Worm (Caenorhabditis elegans): ENCODE data around the gene sym-2.

sym-2 gene

DNA sequence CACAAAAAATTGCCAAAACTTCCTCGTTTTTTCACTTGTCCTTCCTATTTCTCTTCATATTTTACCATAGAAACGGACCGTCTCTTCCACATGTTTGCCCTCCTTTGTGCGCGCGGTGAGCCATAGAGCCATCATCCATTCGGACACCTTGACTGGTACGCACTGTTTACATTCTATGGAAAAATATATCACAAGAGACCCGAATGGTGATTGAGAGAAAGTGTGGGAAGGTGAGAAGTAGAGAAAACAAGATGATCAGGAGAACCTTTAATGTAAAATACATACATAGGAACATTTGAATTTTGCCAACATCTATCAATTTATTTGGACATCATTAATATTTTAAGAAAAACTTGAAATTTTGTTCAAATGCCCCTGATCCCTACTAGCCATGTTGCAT is 2.4 kb downstream of the sym-2 start:
- TF ChIP-seq T20F7.1 (GFP tag; optimal IDR thresholded peaks at IDR 0.05) (no peak), nhr-6 (tag; optimal IDR thresholded peaks at IDR 0.05) (peak; percentile 29), pha-4 (GFP tag; IDR thresholded peaks at IDR 0.05) (no peak), pha-4 (tag; optimal IDR thresholded peaks at IDR 0.05) (peak; percentile 87), unc-62 (GFP tag; optimal IDR thresholded peaks at IDR 0.05 in 1 of 2) (peak in 1 of 2 experiments; percentile 58), unc-62 (tag; optimal IDR thresholded peaks at IDR 0.05) (no peak), sdz-12 (GFP tag; optimal IDR thresholded peaks at IDR 0.05) (no peak)

DNA sequence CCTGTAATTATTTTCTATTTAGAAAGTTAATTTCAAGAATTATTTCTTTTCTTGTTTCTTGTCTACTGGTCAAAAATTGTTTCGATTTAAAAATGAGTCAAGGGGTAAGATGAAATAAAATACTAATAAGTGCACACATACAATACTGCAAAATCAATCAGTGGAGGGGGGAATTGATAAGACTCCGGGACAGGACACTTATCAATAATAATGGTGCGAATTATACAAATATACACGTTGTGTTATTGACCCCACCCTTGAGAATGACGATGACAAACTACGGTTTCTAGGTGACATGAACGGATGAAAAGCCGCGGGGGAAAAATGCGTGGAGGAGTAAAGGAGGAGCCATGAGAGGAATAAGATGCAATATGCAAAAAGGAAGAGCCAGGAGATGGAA is 7.1 kb downstream of the sym-2 start:
- TF ChIP-seq ceh-44 (GFP tag; IDR thresholded peaks at IDR 0.05): no peak
- TF ChIP-seq daf-16 (GFP tag; optimal IDR thresholded peaks at IDR 0.05): no peak
- peak; percentile 48 for TF ChIP-seq daf-16 (tag; optimal IDR thresholded peaks at IDR 0.05)
- no peak for TF ChIP-seq spr-3 (GFP tag; optimal IDR thresholded peaks at IDR 0.05)
- no peak for TF ChIP-seq nhr-10 (tag; optimal IDR thresholded peaks at IDR 0.05)
- peak; percentile 26 for TF ChIP-seq hlh-11 (tag; optimal IDR thresholded peaks at IDR 0.05)
- no peak for TF ChIP-seq F37D6.2 (tag; optimal IDR thresholded peaks at IDR 0.05)
- TF ChIP-seq mes-2 (tag; optimal IDR thresholded peaks at IDR 0.05; ENCODE audit: poor library complexity, severe bottlenecking): peak; percentile 4
- no peak for TF ChIP-seq Y105C5A.15 (GFP tag; IDR thresholded peaks at IDR 0.05)
- TF ChIP-seq zfp-3 (GFP tag; conservative IDR thresholded peaks at IDR 0.05): no peak
- TF ChIP-seq ceh-32 (tag; optimal IDR thresholded peaks at IDR 0.05; ENCODE audit: poor library complexity): no peak
- peak; percentile 85 for TF ChIP-seq pqm-1 (tag; optimal IDR thresholded peaks at IDR 0.05)
- no peak for TF ChIP-seq lin-39 (tag; optimal IDR thresholded peaks at IDR 0.05)
- no peak for TF ChIP-seq rbr-2 (tag; optimal IDR thresholded peaks at IDR 0.05)
- no peak for TF ChIP-seq F44E2.7 (GFP tag; IDR thresholded peaks at IDR 0.05)
- TF ChIP-seq daf-8 (GFP tag; IDR thresholded peaks at IDR 0.05): no peak
- no peak for TF ChIP-seq spr-1 (tag; optimal IDR thresholded peaks at IDR 0.05)
- TF ChIP-seq nhr-28 (tag; optimal IDR thresholded peaks at IDR 0.05): peak; percentile 65
- no peak for TF ChIP-seq lsy-2 (tag; optimal IDR thresholded peaks at IDR 0.05)
- TF ChIP-seq Y5F2A.4 (GFP tag; optimal IDR thresholded peaks at IDR 0.05): no peak
- TF ChIP-seq nhr-77 (tag; optimal IDR thresholded peaks at IDR 0.05): no peak
- no peak for TF ChIP-seq T20F7.1 (GFP tag; optimal IDR thresholded peaks at IDR 0.05)
- no peak for TF ChIP-seq dmd-8 (GFP tag; IDR thresholded peaks at IDR 0.05)
- no peak for TF ChIP-seq dmd-9 (GFP tag; IDR thresholded peaks at IDR 0.05)
- no peak for TF ChIP-seq nhr-41 (GFP tag; IDR thresholded peaks at IDR 0.05)
- peak; percentile 41 for TF ChIP-seq dve-1 (tag; optimal IDR thresholded peaks at IDR 0.05; ENCODE audit: insufficient read depth)
- TF ChIP-seq R02D3.7 (tag; optimal IDR thresholded peaks at IDR 0.05): no peak
- no peak for TF ChIP-seq unc-130 (GFP tag; optimal IDR thresholded peaks at IDR 0.05)
- no peak for TF ChIP-seq set-16 (GFP tag; IDR thresholded peaks at IDR 0.05)

DNA sequence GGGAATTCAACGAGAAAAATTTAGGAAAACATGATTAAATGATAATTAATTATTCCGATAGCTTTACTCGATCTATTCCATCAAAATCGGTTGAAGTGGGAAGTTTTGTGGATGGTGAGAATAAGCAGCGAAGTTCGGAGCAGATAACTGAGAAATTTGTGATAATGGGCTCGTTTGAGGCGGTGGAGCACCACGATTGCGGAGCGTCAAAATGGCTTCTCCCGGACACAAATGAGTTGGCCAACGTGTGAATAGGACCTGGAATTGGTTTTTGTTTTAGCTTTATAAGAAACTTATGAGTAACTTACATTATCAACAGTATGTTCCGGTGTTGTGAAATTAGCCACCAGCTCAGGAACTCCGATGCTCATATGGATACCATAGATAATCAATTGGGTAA is 9.5 kb downstream of the sym-2 start:
- TF ChIP-seq unc-62 (GFP tag; optimal IDR thresholded peaks at IDR 0.05 in 1 of 2): peak in 1 of 2 experiments; percentile 78
- TF ChIP-seq unc-62 (tag; optimal IDR thresholded peaks at IDR 0.05): no peak
- no peak for TF ChIP-seq ceh-62 (tag; optimal IDR thresholded peaks at IDR 0.05)

DNA sequence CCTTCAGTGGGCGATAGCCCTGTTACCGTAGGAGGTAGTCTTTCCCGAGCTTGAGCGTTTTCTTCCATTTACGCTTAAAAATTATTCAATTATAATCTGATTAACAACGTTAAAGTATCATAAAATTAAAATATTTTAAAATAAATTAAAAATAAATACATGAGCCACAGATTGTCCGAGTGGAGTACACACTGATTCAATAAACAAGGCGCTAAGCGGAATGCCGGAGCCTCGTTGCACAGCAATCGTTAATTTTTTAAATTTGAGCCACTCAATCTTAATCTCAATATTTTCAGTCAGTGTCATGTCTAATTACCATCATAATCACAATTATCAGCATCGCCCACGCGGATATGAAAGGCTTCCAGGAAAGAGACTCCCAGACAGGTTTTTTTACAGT is 11.2 kb downstream of the sym-2 start, which contains the start of the genes sec-5 and pir-1:
Gene sec-5, minus strand, starts transcription at position 73 of the 400 bp plus-strand sequence.
Gene pir-1, plus strand, starts transcription at position 221 of the 400 bp plus-strand sequence.
- TF ChIP-seq F26F4.8 (GFP tag; conservative IDR thresholded peaks at IDR 0.05) (no peak), nhr-41 (GFP tag; IDR thresholded peaks at IDR 0.05) (no peak), mes-2 (tag; optimal IDR thresholded peaks at IDR 0.05; ENCODE audit: poor library complexity, severe bottlenecking) (peak; percentile 78), T20F7.1 (GFP tag; optimal IDR thresholded peaks at IDR 0.05) (peak; percentile 98), zip-11 (GFP tag; IDR thresholded peaks at IDR 0.05) (no peak), daf-16 (GFP tag; optimal IDR thresholded peaks at IDR 0.05) (no peak), daf-16 (tag; optimal IDR thresholded peaks at IDR 0.05) (peak; percentile 46), F49E8.2 (tag; optimal IDR thresholded peaks at IDR 0.05; ENCODE audit: borderline replicate concordance) (no peak), mdl-1 (tag; optimal IDR thresholded peaks at IDR 0.05) (no peak), ceh-28 (tag; optimal IDR thresholded peaks at IDR 0.05) (no peak), lir-3 (tag; optimal IDR thresholded peaks at IDR 0.05) (no peak), nhr-48 (tag; optimal IDR thresholded peaks at IDR 0.05) (no peak), arid-1 (GFP tag; conservative IDR thresholded peaks at IDR 0.05) (no peak), dpl-1 (GFP tag; optimal IDR thresholded peaks at IDR 0.05) (no peak), nhr-10 (tag; optimal IDR thresholded peaks at IDR 0.05) (no peak), zfp-3 (GFP tag; conservative IDR thresholded peaks at IDR 0.05) (no peak), rbr-2 (tag; optimal IDR thresholded peaks at IDR 0.05) (no peak), tra-1 (GFP tag; IDR thresholded peaks at IDR 0.05) (no peak), T26A8.4 (GFP tag; IDR thresholded peaks at IDR 0.05) (no peak), lin-1 (GFP tag; IDR thresholded peaks at IDR 0.05) (no peak)
